Worm (Caenorhabditis elegans) whole organism, L3 larva: ENCODE measurements around the gene mec-1.

Experiments used
- R02D3.7 ChIP-seq: fragments of 150-350 bp; optimal IDR thresholded peaks from 2 replicates; lab custom pipeline; 2014; ENCODE audit warnings: missing biosample characterization, missing genetic modification characterization
- ZK546.5 ChIP-seq: sonication (generic microtip); optimal IDR thresholded peaks from 2 replicates; lab custom pipeline; 2017; ENCODE audit warnings: missing biosample characterization, missing genetic modification characterization
- aly-2 ChIP-seq: fragments of 150-350 bp; optimal IDR thresholded peaks from 2 replicates; lab custom pipeline; 2014; ENCODE audit warnings: missing biosample characterization, missing genetic modification characterization
- ama-1 ChIP-seq: fragments of 150-350 bp; optimal IDR thresholded peaks from 2 replicates; lab custom pipeline; 2018
- ceh-16 ChIP-seq: sonication (generic microtip); optimal IDR thresholded peaks from 2 replicates; lab custom pipeline; 2017; ENCODE audit warnings: missing biosample characterization, missing genetic modification characterization
- ceh-28 ChIP-seq: fragments of 150-350 bp; optimal IDR thresholded peaks from 2 replicates; lab custom pipeline; 2014; ENCODE audit warnings: missing biosample characterization, missing genetic modification reagents, missing genetic modification characterization
- ceh-9 ChIP-seq: sonication (generic microtip); optimal IDR thresholded peaks from 2 replicates; lab custom pipeline; 2018; ENCODE audit warnings: missing biosample characterization, missing genetic modification characterization
- daf-12 ChIP-seq: fragments of 150-350 bp; optimal IDR thresholded peaks from 2 replicates; lab custom pipeline; 2014; ENCODE audit warnings: missing biosample characterization, missing genetic modification reagents, missing genetic modification characterization
- egl-27 ChIP-seq: sonication (generic microtip); optimal IDR thresholded peaks from 4 replicates; lab custom pipeline; 2017; ENCODE audit warnings: missing biosample characterization, missing genetic modification reagents, missing genetic modification characterization
- egl-5 ChIP-seq: fragments of 150-350 bp; optimal IDR thresholded peaks from 2 replicates; lab custom pipeline; 2017; ENCODE audit warnings: missing biosample characterization, missing genetic modification reagents, missing genetic modification characterization, inconsistent platforms
- elt-1 ChIP-seq: fragments of 150-350 bp; optimal IDR thresholded peaks from 2 replicates; lab custom pipeline; 2014; ENCODE audit warnings: missing biosample characterization, missing genetic modification characterization
- elt-2 ChIP-seq: sonication (generic microtip); optimal IDR thresholded peaks from 2 replicates; lab custom pipeline; 2016; ENCODE audit warnings: missing genetic modification reagents, mild to moderate bottlenecking, missing genetic modification characterization, missing compliant biosample characterization
- eor-1 ChIP-seq, 2 experiments: fragments of 150-350 bp; optimal IDR thresholded peaks; 2 replicates each; lab custom pipeline; 2014 to 2018; ENCODE audit warnings: missing biosample characterization in 2 of 2, missing genetic modification characterization in 2 of 2
- fkh-10 ChIP-seq: sonication (generic microtip); optimal IDR thresholded peaks from 2 replicates; lab custom pipeline; 2017; ENCODE audit warnings: missing biosample characterization, missing genetic modification reagents, missing genetic modification characterization
- fkh-2 ChIP-seq: fragments of 150-350 bp; optimal IDR thresholded peaks from 2 replicates; lab custom pipeline; 2014; ENCODE audit warnings: missing biosample characterization, missing genetic modification reagents, missing genetic modification characterization
- fos-1 ChIP-seq: fragments of 150-350 bp; optimal IDR thresholded peaks from 2 replicates; lab custom pipeline; 2014; ENCODE audit warnings: missing biosample characterization, missing genetic modification characterization
- lin-15B ChIP-seq: fragments of 150-350 bp; optimal IDR thresholded peaks from 2 replicates; lab custom pipeline; 2014; ENCODE audit warnings: missing biosample characterization, missing genetic modification characterization
- lin-39 ChIP-seq: fragments of 150-350 bp; optimal IDR thresholded peaks from 2 replicates; lab custom pipeline; 2018; ENCODE audit warnings: missing biosample characterization, missing genetic modification reagents, missing genetic modification characterization
- lsy-12 ChIP-seq: sonication (generic microtip); optimal IDR thresholded peaks from 2 replicates; lab custom pipeline; 2016; ENCODE audit warnings: mild to moderate bottlenecking, missing genetic modification characterization, missing compliant biosample characterization
- mml-1 ChIP-seq: fragments of 150-350 bp; sonication (generic microtip); optimal IDR thresholded peaks from 3 replicates; lab custom pipeline; 2014; ENCODE audit warnings: missing biosample characterization, missing genetic modification characterization
- nfya-1 ChIP-seq: sonication (generic microtip); optimal IDR thresholded peaks from 2 replicates; lab custom pipeline; 2017; ENCODE audit warnings: missing genetic modification characterization, mild to moderate bottlenecking, missing compliant biosample characterization, antibody characterized with exemption, moderate library complexity; ENCODE audit not compliant: insufficient read depth
- nhr-23 ChIP-seq: fragments of 150-350 bp; optimal IDR thresholded peaks from 2 replicates; lab custom pipeline; 2014; ENCODE audit warnings: missing biosample characterization, missing genetic modification reagents, missing genetic modification characterization
- nhr-237 ChIP-seq: fragments of 150-350 bp; optimal IDR thresholded peaks from 2 replicates; lab custom pipeline; 2014; ENCODE audit warnings: missing biosample characterization, missing genetic modification characterization
- nhr-25 ChIP-seq: sonication (generic microtip); optimal IDR thresholded peaks from 2 replicates; lab custom pipeline; 2017; ENCODE audit warnings: missing biosample characterization, missing genetic modification characterization
- nhr-28 ChIP-seq: fragments of 150-350 bp; optimal IDR thresholded peaks from 2 replicates; lab custom pipeline; 2014; ENCODE audit warnings: missing biosample characterization, missing genetic modification characterization
- nhr-43 ChIP-seq: sonication (generic microtip); optimal IDR thresholded peaks from 2 replicates; lab custom pipeline; 2016; ENCODE audit warnings: mild to moderate bottlenecking, missing genetic modification characterization, missing compliant biosample characterization; ENCODE audit not compliant: poor library complexity, severe bottlenecking
- nhr-67 ChIP-seq: fragments of 150-350 bp; optimal IDR thresholded peaks from 2 replicates; lab custom pipeline; 2014; ENCODE audit warnings: missing biosample characterization, missing genetic modification characterization
- nhr-76 ChIP-seq: fragments of 150-350 bp; sonication (generic microtip); optimal IDR thresholded peaks from 5 replicates; lab custom pipeline; 2014; ENCODE audit warnings: missing biosample characterization, missing genetic modification characterization
- nhr-77 ChIP-seq: fragments of 150-350 bp; optimal IDR thresholded peaks from 2 replicates; lab custom pipeline; 2014; ENCODE audit warnings: missing biosample characterization, missing genetic modification characterization
- pha-4 ChIP-seq: fragments of 150-350 bp; optimal IDR thresholded peaks from 2 replicates; lab custom pipeline; 2014; ENCODE audit warnings: missing biosample characterization, missing genetic modification reagents, missing genetic modification characterization
- pqm-1 ChIP-seq: fragments of 150-350 bp; optimal IDR thresholded peaks from 2 replicates; lab custom pipeline; 2017; ENCODE audit warnings: missing biosample characterization, missing genetic modification characterization, inconsistent platforms
- sea-2 ChIP-seq: fragments of 150-350 bp; sonication (generic microtip); optimal IDR thresholded peaks from 4 replicates; lab custom pipeline; 2014; ENCODE audit warnings: missing biosample characterization, missing genetic modification reagents, missing genetic modification characterization
- skn-1 ChIP-seq: fragments of 150-350 bp; optimal IDR thresholded peaks from 2 replicates; lab custom pipeline; 2014; ENCODE audit warnings: missing biosample characterization, missing genetic modification characterization
- tbx-2 ChIP-seq: sonication (generic microtip); optimal IDR thresholded peaks from 2 replicates; lab custom pipeline; 2016; ENCODE audit warnings: mild to moderate bottlenecking, missing genetic modification characterization, missing compliant biosample characterization
- zag-1 ChIP-seq: fragments of 150-350 bp; optimal IDR thresholded peaks from 2 replicates; lab custom pipeline; 2014; ENCODE audit warnings: missing biosample characterization, missing genetic modification characterization
- ztf-11 ChIP-seq: fragments of 150-350 bp; optimal IDR thresholded peaks from 2 replicates; lab custom pipeline; 2014; ENCODE audit warnings: missing biosample characterization, missing genetic modification characterization

The mec-1 gene

DNA sequence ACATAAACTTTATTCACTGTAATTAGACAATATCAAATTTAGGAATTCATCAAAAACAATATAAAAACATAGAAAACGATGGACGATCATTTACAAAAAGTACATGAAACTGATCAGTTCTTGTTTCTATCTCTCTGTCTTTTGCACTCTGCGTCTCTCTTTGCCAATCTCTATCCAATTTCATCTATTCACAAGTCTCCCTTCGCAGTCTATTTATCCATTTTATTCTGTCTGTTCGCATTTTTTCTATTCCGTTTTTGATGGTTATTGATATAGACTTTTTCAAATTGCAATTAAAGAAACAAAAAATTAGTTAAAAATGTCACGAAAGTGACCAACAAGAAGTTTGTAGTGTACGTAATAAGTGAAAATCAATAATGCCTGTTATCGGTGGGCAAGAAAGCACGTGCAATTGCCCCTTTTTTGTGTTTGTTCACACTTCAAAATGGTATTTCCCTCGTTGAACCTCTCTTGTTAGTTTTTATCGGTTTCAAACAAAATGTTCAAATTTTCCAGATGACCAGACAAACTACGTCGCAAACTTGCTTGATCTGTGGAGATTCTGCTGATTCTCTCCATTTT, 42.1 kb downstream of the mec-1 start, which contains the start of gene nhr-42:
Gene nhr-42, plus strand, starts transcription at position 517 of the 582 bp plus-strand sequence.
- TF ChIP-seq nhr-25 (tag; lab: Kevin White, UChicago) (peak; percentile 16), nhr-77 (tag; lab: Kevin White, UChicago) (no peak), ceh-9 (tag; lab: Kevin White, UChicago) (no peak), pha-4 (peak; percentile 84), nhr-43 (tag; lab: Kevin White, UChicago) (peak; percentile 5), lin-15B (tag; lab: Kevin White, UChicago) (no peak), nfya-1 (tag; lab: Kevin White, UChicago) (peak; percentile 14), nhr-76 (tag; lab: Kevin White, UChicago) (peak; percentile 57), egl-27 (no peak), elt-1 (no peak), pqm-1 (tag; lab: Kevin White, UChicago) (peak; percentile 56), elt-2 (tag; lab: Kevin White, UChicago) (peak; percentile 66)

DNA sequence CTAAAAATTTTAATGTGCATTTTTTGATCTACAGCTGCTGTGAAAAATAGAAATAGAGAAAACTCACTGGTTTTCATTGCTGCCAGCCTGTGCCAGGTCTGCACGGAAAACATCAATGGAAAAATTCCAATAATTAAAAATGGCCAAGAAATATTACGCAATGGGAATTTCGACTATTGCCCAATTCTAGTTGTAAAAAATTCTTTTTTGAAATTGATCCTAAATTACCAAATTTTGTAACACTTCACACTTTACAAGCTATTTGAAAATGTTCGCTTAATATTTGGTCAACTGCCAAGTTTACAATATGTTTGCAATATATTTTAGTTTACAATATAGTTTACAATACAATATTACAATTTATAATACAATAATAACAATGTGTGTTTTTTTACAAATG, 44.4 kb downstream of the mec-1 start:
- TF ChIP-seq nhr-28 (tag; lab: Kevin White, UChicago) = no peak
- no peak for TF ChIP-seq lsy-12 (tag; lab: Kevin White, UChicago)
- no peak for TF ChIP-seq ceh-9 (tag; lab: Kevin White, UChicago)
- no peak for TF ChIP-seq fkh-10 (GFP tag; lab: Kevin White, UChicago)
- no peak for TF ChIP-seq R02D3.7 (tag; lab: Kevin White, UChicago)
- no peak for TF ChIP-seq nhr-23 (tag; lab: Kevin White, UChicago)
- TF ChIP-seq egl-5 (tag; lab: Kevin White, UChicago) = no peak
- TF ChIP-seq elt-2 (tag; lab: Kevin White, UChicago) = peak; percentile 40

DNA sequence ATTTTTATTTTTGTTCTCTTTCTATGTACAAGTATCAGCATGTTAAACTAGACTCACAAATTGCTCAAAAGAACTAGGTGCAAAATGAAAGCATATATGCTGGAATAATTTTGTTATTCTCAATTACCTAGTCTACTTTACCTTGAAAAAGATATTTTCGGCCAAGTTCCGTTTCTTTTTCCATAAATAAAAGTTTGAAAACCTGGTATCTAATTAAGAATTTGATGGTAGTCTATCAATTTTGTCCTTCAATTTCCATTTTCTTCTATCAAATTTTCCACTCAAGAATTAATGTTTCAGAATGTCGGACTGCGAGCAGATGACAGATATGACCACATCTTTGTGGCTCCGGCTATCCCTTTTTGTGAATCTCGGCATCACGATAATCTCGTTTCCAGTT, 47.5 kb downstream of the mec-1 start, which contains the start of gene srab-4:
Gene srab-4, plus strand, starts transcription at position 301 of the 400 bp plus-strand sequence.
- TF ChIP-seq ceh-16 (no peak), lin-39 (tag; lab: Kevin White, UChicago) (no peak), zag-1 (tag; lab: Kevin White, UChicago) (no peak), nhr-28 (tag; lab: Kevin White, UChicago) (no peak), fkh-2 (no peak), ZK546.5 (tag; lab: Kevin White, UChicago) (no peak), mml-1 (tag; lab: Kevin White, UChicago) (no peak), lsy-12 (tag; lab: Kevin White, UChicago) (no peak), ztf-11 (no peak), eor-1 (tag; optimal IDR thresholded peaks at IDR 0.05; lab: Kevin White, UChicago) (no peak), egl-5 (tag; lab: Kevin White, UChicago) (no peak), nfya-1 (tag; lab: Kevin White, UChicago) (no peak), pha-4 (no peak), nhr-25 (tag; lab: Kevin White, UChicago) (no peak), sea-2 (GFP tag; lab: Kevin White, UChicago) (no peak), ceh-9 (tag; lab: Kevin White, UChicago) (no peak), tbx-2 (no peak), egl-27 (no peak), aly-2 (tag; lab: Kevin White, UChicago) (no peak), nhr-43 (tag; lab: Kevin White, UChicago) (no peak)

DNA sequence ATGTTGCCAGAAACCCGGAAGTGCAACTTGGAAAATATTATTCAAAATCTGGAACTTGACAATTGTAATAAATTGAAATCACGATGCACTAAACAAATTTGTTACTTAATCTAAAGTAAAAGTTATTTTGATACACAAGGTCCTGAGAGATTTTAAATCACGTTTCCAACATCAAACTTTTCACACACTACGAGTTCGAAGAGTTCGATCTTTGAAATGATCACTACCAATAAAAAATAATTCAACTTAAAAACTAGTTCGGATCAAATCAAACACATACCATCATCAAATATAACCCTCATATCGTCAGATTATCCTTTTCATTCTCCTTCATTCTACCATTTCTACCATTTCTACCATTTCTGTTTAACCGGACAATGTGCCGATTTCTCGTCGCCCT, 49.6 kb downstream of the mec-1 start, which contains the start of gene spig-10:
Gene spig-10, plus strand, starts transcription at position 301 of the 400 bp plus-strand sequence.
- no peak for TF ChIP-seq eor-1 (tag; optimal IDR thresholded peaks at IDR 0.05; lab: Kevin White, UChicago)
- no peak for TF ChIP-seq daf-12 (tag; lab: Kevin White, UChicago)
- no peak for TF ChIP-seq R02D3.7 (tag; lab: Kevin White, UChicago)
- no peak for TF ChIP-seq egl-27
- no peak for TF ChIP-seq mml-1 (tag; lab: Kevin White, UChicago)
- TF ChIP-seq skn-1 = no peak
- TF ChIP-seq lin-15B (tag; lab: Kevin White, UChicago) = no peak
- TF ChIP-seq fos-1 (tag; lab: Kevin White, UChicago) = no peak
- TF ChIP-seq ama-1 (lab: Kevin White, UChicago) = no peak
- TF ChIP-seq ceh-28 (tag; lab: Kevin White, UChicago) = no peak
- TF ChIP-seq lsy-12 (tag; lab: Kevin White, UChicago) = no peak
- TF ChIP-seq nhr-28 (tag; lab: Kevin White, UChicago) = no peak
- no peak for TF ChIP-seq nhr-237 (tag; lab: Kevin White, UChicago)
- TF ChIP-seq nhr-67 (tag; lab: Kevin White, UChicago) = no peak
- no peak for TF ChIP-seq fkh-2
